Worm (Caenorhabditis elegans) whole organism, L1 larva: ENCODE data around the gene aly-1.

Experiments used
- F16B12.6 ChIP-seq: fragments of 150-350 bp; optimal IDR thresholded peaks from 2 replicates; lab custom pipeline; 2014; ENCODE audit warnings: missing biosample characterization, missing genetic modification characterization
- aha-1 ChIP-seq: fragments of 150-350 bp; optimal IDR thresholded peaks from 2 replicates; lab custom pipeline; 2014; ENCODE audit warnings: missing biosample characterization, missing genetic modification characterization
- alr-1 ChIP-seq: fragments of 200-800 bp; sonication (Bioruptor generic); optimal IDR thresholded peaks from 2 replicates; lab custom pipeline; 2018; ENCODE audit warnings: borderline replicate concordance, mild to moderate bottlenecking, missing genetic modification characterization, missing compliant biosample characterization
- aly-2 ChIP-seq: fragments of 150-350 bp; optimal IDR thresholded peaks from 2 replicates; lab custom pipeline; 2014; ENCODE audit warnings: missing biosample characterization, missing genetic modification characterization
- ama-1 ChIP-seq: fragments of 150-350 bp; optimal IDR thresholded peaks from 2 replicates; lab custom pipeline; 2014
- ceh-63 ChIP-seq: fragments of 200-800 bp; sonication (Bioruptor generic); optimal IDR thresholded peaks from 2 replicates; lab custom pipeline; 2018; ENCODE audit warnings: mild to moderate bottlenecking, missing genetic modification characterization, missing compliant biosample characterization
- ceh-82 ChIP-seq, 3 experiments: fragments of 150-350 bp in 1 of 3; sonication (generic microtip) in 2 of 3; optimal IDR thresholded peaks; 2 replicates each; lab custom pipeline; 2014 to 2017; ENCODE audit warnings: missing biosample characterization in 3 of 3, missing genetic modification characterization in 3 of 3
- ceh-90 ChIP-seq: sonication (generic microtip); optimal IDR thresholded peaks from 2 replicates; lab custom pipeline; 2016; ENCODE audit warnings: missing genetic modification characterization, missing compliant biosample characterization
- ces-1 ChIP-seq: fragments of 150-350 bp; optimal IDR thresholded peaks from 2 replicates; lab custom pipeline; 2014; ENCODE audit warnings: missing biosample characterization, missing genetic modification reagents, missing genetic modification characterization
- dpl-1 ChIP-seq, 3 experiments: fragments of 150-350 bp in 2 of 3; sonication (generic microtip) in 1 of 3; optimal IDR thresholded peaks; 2 replicates each; lab custom pipeline; 2014 to 2017; ENCODE audit warnings: missing biosample characterization in 3 of 3, missing genetic modification characterization in 3 of 3, missing genetic modification reagents in 3 of 3
- dsc-1 ChIP-seq: sonication (generic microtip); optimal IDR thresholded peaks from 2 replicates; lab custom pipeline; 2016; ENCODE audit warnings: mild to moderate bottlenecking, missing genetic modification characterization, missing compliant biosample characterization
- efl-1 ChIP-seq, 4 experiments: fragments of 150-350 bp; optimal IDR thresholded peaks in 3 of 4; peaks in 1 of 4; 1 replicate in 1 of 4; 2 replicates in 3 of 4; lab custom pipeline; 2014; ENCODE audit warnings: missing biosample characterization in 2 of 4, missing genetic modification characterization in 2 of 4, missing genetic modification reagents in 2 of 4
- egl-13 ChIP-seq: sonication (generic microtip); optimal IDR thresholded peaks from 2 replicates; lab custom pipeline; 2016; ENCODE audit warnings: missing genotype, missing genetic modification reagents, missing genetic modification characterization, missing compliant biosample characterization
- egl-27 ChIP-seq, 2 experiments: fragments of 150-350 bp in 1 of 2; sonication (generic microtip); optimal IDR thresholded peaks; 3 replicates each; lab custom pipeline; 2017 to 2018; ENCODE audit warnings: missing biosample characterization in 2 of 2, missing genetic modification characterization in 2 of 2, missing genetic modification reagents in 2 of 2
- elt-3 ChIP-seq, 6 experiments: fragments of 150-350 bp in 1 of 6; sonication (generic microtip); optimal IDR thresholded peaks; 2 replicates each; lab custom pipeline; 2017 to 2018; ENCODE audit warnings: missing biosample characterization in 6 of 6, missing genetic modification characterization in 6 of 6, inconsistent platforms in 1 of 6
- fkh-10 ChIP-seq: sonication (generic microtip); optimal IDR thresholded peaks from 2 replicates; lab custom pipeline; 2017; ENCODE audit warnings: missing biosample characterization, missing genetic modification reagents, missing genetic modification characterization
- fkh-8 ChIP-seq: sonication (generic microtip); optimal IDR thresholded peaks from 2 replicates; lab custom pipeline; 2016; ENCODE audit warnings: mild to moderate bottlenecking, missing genetic modification characterization, missing compliant biosample characterization
- grh-1 ChIP-seq: fragments of 200-800 bp; sonication (Bioruptor generic); IDR thresholded peaks from 2 replicates; pipeline ENCODE4 v1.3.6; 2022; ENCODE audit warnings: missing genetic modification reagents, missing genetic modification characterization, missing compliant biosample characterization
- irx-1 ChIP-seq: sonication (generic microtip); optimal IDR thresholded peaks from 2 replicates; lab custom pipeline; 2016; ENCODE audit warnings: missing genetic modification characterization, missing compliant biosample characterization
- isw-1 ChIP-seq: fragments of 200-800 bp; sonication (Bioruptor generic); IDR thresholded peaks from 2 replicates; pipeline ENCODE4 v1.3.6; 2022; ENCODE audit warnings: missing genetic modification characterization, missing compliant biosample characterization
- jun-1 ChIP-seq: fragments of 150-350 bp; optimal IDR thresholded peaks from 2 replicates; lab custom pipeline; 2014; ENCODE audit warnings: missing biosample characterization, missing genetic modification reagents, missing genetic modification characterization
- lin-39 ChIP-seq: fragments of 150-350 bp; optimal IDR thresholded peaks from 2 replicates; lab custom pipeline; 2014; ENCODE audit warnings: missing biosample characterization, missing genetic modification reagents, missing genetic modification characterization
- lsy-2 ChIP-seq, 2 experiments: fragments of 150-350 bp; optimal IDR thresholded peaks; 2 replicates each; lab custom pipeline; 2014; ENCODE audit warnings: missing biosample characterization in 2 of 2, missing genetic modification characterization in 2 of 2
- mab-9 ChIP-seq: fragments of 200-800 bp; sonication (Bioruptor generic); IDR thresholded peaks from 2 replicates; pipeline ENCODE4 v1.3.6; 2022; ENCODE audit warnings: missing genetic modification reagents, missing genetic modification characterization, missing compliant biosample characterization
- mdl-1 ChIP-seq, 2 experiments: fragments of 150-350 bp; optimal IDR thresholded peaks; 2 replicates each; lab custom pipeline; 2014 to 2017; ENCODE audit warnings: missing biosample characterization in 2 of 2, missing genetic modification characterization in 2 of 2, inconsistent platforms in 1 of 2
- mef-2 ChIP-seq: fragments of 150-350 bp; optimal IDR thresholded peaks from 2 replicates; lab custom pipeline; 2014; ENCODE audit warnings: missing biosample characterization, missing genetic modification characterization
- mep-1 ChIP-seq: fragments of 150-350 bp; optimal IDR thresholded peaks from 2 replicates; lab custom pipeline; 2014; ENCODE audit warnings: missing biosample characterization, missing genetic modification characterization
- nhr-11 ChIP-seq: fragments of 150-350 bp; optimal IDR thresholded peaks from 2 replicates; lab custom pipeline; 2014; ENCODE audit warnings: missing biosample characterization, missing genetic modification characterization
- nhr-12 ChIP-seq: sonication (generic microtip); optimal IDR thresholded peaks from 2 replicates; lab custom pipeline; 2017; ENCODE audit warnings: missing biosample characterization, missing genetic modification characterization
- nhr-237 ChIP-seq: fragments of 150-350 bp; optimal IDR thresholded peaks from 2 replicates; lab custom pipeline; 2014; ENCODE audit warnings: missing biosample characterization, missing genetic modification characterization
- nhr-28 ChIP-seq: fragments of 150-350 bp; optimal IDR thresholded peaks from 2 replicates; lab custom pipeline; 2014; ENCODE audit warnings: missing biosample characterization, missing genetic modification characterization
- nhr-47 ChIP-seq: sonication (generic microtip); optimal IDR thresholded peaks from 2 replicates; lab custom pipeline; 2016; ENCODE audit warnings: mild to moderate bottlenecking, missing genetic modification characterization, moderate library complexity, missing compliant biosample characterization
- nhr-77 ChIP-seq: fragments of 150-350 bp; optimal IDR thresholded peaks from 2 replicates; lab custom pipeline; 2014; ENCODE audit warnings: missing biosample characterization, missing genetic modification characterization
- nhr-85 ChIP-seq: sonication (generic microtip); peaks from one replicate; lab custom pipeline; 2016; ENCODE audit warnings: missing genetic modification characterization, inconsistent platforms, missing compliant biosample characterization
- pag-3 ChIP-seq: sonication (generic microtip); optimal IDR thresholded peaks from 2 replicates; lab custom pipeline; 2017; ENCODE audit warnings: missing genetic modification characterization, mild to moderate bottlenecking, missing compliant biosample characterization, antibody characterized with exemption, borderline replicate concordance; ENCODE audit not compliant: insufficient read depth
- rnt-1 ChIP-seq: sonication (generic microtip); optimal IDR thresholded peaks from 2 replicates; lab custom pipeline; 2016; ENCODE audit warnings: mild to moderate bottlenecking, missing genetic modification characterization, moderate library complexity, missing compliant biosample characterization
- skn-1 ChIP-seq: fragments of 150-350 bp; optimal IDR thresholded peaks from 2 replicates; lab custom pipeline; 2014; ENCODE audit warnings: missing biosample characterization, missing genetic modification characterization
- snpc-4 ChIP-seq: fragments of 150-350 bp; optimal IDR thresholded peaks from 2 replicates; lab custom pipeline; 2014; ENCODE audit warnings: missing biosample characterization, missing genetic modification characterization
- swsn-7 ChIP-seq: sonication (generic microtip); optimal IDR thresholded peaks from 2 replicates; lab custom pipeline; 2016; ENCODE audit warnings: missing genetic modification characterization, missing compliant biosample characterization
- tbx-2 ChIP-seq: sonication (generic microtip); optimal IDR thresholded peaks from 2 replicates; lab custom pipeline; 2016; ENCODE audit warnings: missing genetic modification characterization, missing compliant biosample characterization
- unc-98 ChIP-seq: fragments of 200-800 bp; sonication (Bioruptor generic); IDR thresholded peaks from 2 replicates; pipeline ENCODE4 v1.3.6; 2022; ENCODE audit warnings: missing genetic modification characterization, missing compliant biosample characterization
- vab-15 ChIP-seq: sonication (generic microtip); optimal IDR thresholded peaks from 2 replicates; lab custom pipeline; 2017; ENCODE audit warnings: missing genotype, mild to moderate bottlenecking, missing genetic modification characterization, missing compliant biosample characterization
- ztf-11 ChIP-seq, 2 experiments: sonication (generic microtip); optimal IDR thresholded peaks; 2 replicates each; lab custom pipeline; 2016 to 2017; ENCODE audit warnings: missing genetic modification characterization in 2 of 2, missing biosample characterization in 1 of 2, missing compliant biosample characterization in 1 of 2
- ztf-4 ChIP-seq: fragments of 150-350 bp; optimal IDR thresholded peaks from 2 replicates; lab custom pipeline; 2014; ENCODE audit warnings: missing biosample characterization, missing genetic modification characterization

aly-1 gene

DNA sequence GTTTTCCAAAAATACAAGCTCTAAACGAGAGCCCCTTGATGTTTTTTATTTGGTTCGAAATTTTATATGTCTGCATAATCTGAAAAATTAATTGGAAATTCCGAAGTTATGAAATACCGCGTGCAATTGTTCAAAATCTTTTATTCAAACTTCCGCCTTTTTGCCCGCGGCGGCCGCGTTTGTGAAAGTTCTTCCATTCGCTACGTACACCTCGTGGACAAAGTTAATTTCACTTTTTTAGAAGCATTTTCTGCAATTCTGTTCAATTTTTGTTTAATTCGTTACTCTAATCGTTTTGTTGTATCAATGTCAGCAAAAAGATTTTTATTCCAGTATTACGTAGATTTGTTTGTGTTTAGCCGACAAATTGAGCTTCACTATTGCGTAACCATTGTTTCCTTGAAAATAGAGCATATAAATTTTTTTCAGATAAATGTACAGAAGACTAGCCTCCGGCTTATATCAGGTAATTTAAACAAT, 34.4 kb upstream of the aly-1 start, which contains the start of gene mppb-1 (continued):
- no peak for TF ChIP-seq egl-27 (tag; optimal IDR thresholded peaks at IDR 0.05; lab: Kevin White, UChicago)
- peak; percentile 90 for TF ChIP-seq egl-13 (tag; lab: Kevin White, UChicago)
- peak; percentile 92 for TF ChIP-seq tbx-2 (tag; lab: Kevin White, UChicago)
- peak; percentile 56 for TF ChIP-seq nhr-77 (tag; lab: Kevin White, UChicago)
- TF ChIP-seq aly-2, result peak; percentile 23
- peak in 1 of 2 experiments; percentile 94 for TF ChIP-seq ztf-11 (tag; optimal IDR thresholded peaks at IDR 0.05; lab: Kevin White, UChicago)
- peak; percentile 78 for TF ChIP-seq mab-9 (GFP tag; lab: Robert Waterston, UW)
- no peak for TF ChIP-seq nhr-28 (tag; lab: Kevin White, UChicago)
- TF ChIP-seq snpc-4 (tag; lab: Kevin White, UChicago), result peak; percentile 65
- TF ChIP-seq ama-1 (lab: Kevin White, UChicago), result peak; percentile 15
- peak; percentile 73 to 79 (median 76) for TF ChIP-seq ceh-82 (tag; optimal IDR thresholded peaks at IDR 0.05; lab: Kevin White, UChicago)
- peak; percentile 87 for TF ChIP-seq swsn-7 (tag; lab: Kevin White, UChicago)
- peak in 2 of 6 experiments; percentile 22 to 51 for TF ChIP-seq elt-3 (tag; optimal IDR thresholded peaks at IDR 0.05; lab: Kevin White, UChicago)
- TF ChIP-seq efl-1 (optimal IDR thresholded peaks at IDR 0.05; lab: Kevin White, UChicago), result peak; percentile 85 to 97
- peak; percentile 96 to 99 for TF ChIP-seq efl-1 (GFP tag; optimal IDR thresholded peaks at IDR 0.05 in 1 of 2; lab: Kevin White, UChicago)
- peak; percentile 81 for TF ChIP-seq isw-1 (GFP tag; lab: Robert Waterston, UW)
- peak; percentile 69 for TF ChIP-seq lin-39 (tag; lab: Kevin White, UChicago)
- TF ChIP-seq pag-3, result no peak
- TF ChIP-seq nhr-11, result no peak
- TF ChIP-seq nhr-85, result peak; percentile 96
- peak; percentile 94 for TF ChIP-seq ceh-90 (tag; lab: Kevin White, UChicago)
- TF ChIP-seq F16B12.6 (tag; lab: Kevin White, UChicago), result peak; percentile 57
- TF ChIP-seq mep-1 (tag; lab: Kevin White, UChicago), result peak; percentile 69
- peak; percentile 100 for TF ChIP-seq rnt-1
- TF ChIP-seq ceh-63 (GFP tag; lab: Kevin White, UChicago), result peak; percentile 82
- peak; percentile 92 for TF ChIP-seq dsc-1 (tag; lab: Kevin White, UChicago)
- peak; percentile 94 to 97 (median 96) for TF ChIP-seq dpl-1 (GFP tag; optimal IDR thresholded peaks at IDR 0.05; lab: Kevin White, UChicago)
- TF ChIP-seq grh-1, result peak; percentile 69
- TF ChIP-seq lsy-2 (tag; optimal IDR thresholded peaks at IDR 0.05; lab: Kevin White, UChicago), result peak; percentile 79 to 88
- no peak for TF ChIP-seq aha-1 (tag; lab: Kevin White, UChicago)
- peak; percentile 76 for TF ChIP-seq jun-1 (tag; lab: Kevin White, UChicago)
- no peak for TF ChIP-seq alr-1 (tag; lab: Kevin White, UChicago)
- TF ChIP-seq fkh-8 (tag; lab: Kevin White, UChicago), result peak; percentile 72
- TF ChIP-seq nhr-47, result peak; percentile 93
- peak; percentile 6 for TF ChIP-seq mef-2 (tag; lab: Kevin White, UChicago)
- peak; percentile 63 for TF ChIP-seq nhr-237
- no peak for TF ChIP-seq nhr-12
- TF ChIP-seq unc-98 (GFP tag; lab: Robert Waterston, UW), result peak; percentile 80
- TF ChIP-seq skn-1 (tag; lab: Kevin White, UChicago), result peak; percentile 83
- TF ChIP-seq fkh-10, result peak; percentile 41
- TF ChIP-seq mdl-1 (tag; optimal IDR thresholded peaks at IDR 0.05; lab: Kevin White, UChicago), result peak in 1 of 2 experiments; percentile 65
- no peak for TF ChIP-seq ces-1 (GFP tag; lab: Kevin White, UChicago)
- TF ChIP-seq irx-1 (tag; lab: Kevin White, UChicago), result peak; percentile 92
- TF ChIP-seq ztf-4 (tag; lab: Kevin White, UChicago), result no peak
- peak; percentile 99 for TF ChIP-seq vab-15 (tag; lab: Kevin White, UChicago)
- TF ChIP-seq, all 84 proteins: peak for 63
